Worm (Caenorhabditis elegans): Measurements from ENCODE around the gene C17H12.11.

DNA sequence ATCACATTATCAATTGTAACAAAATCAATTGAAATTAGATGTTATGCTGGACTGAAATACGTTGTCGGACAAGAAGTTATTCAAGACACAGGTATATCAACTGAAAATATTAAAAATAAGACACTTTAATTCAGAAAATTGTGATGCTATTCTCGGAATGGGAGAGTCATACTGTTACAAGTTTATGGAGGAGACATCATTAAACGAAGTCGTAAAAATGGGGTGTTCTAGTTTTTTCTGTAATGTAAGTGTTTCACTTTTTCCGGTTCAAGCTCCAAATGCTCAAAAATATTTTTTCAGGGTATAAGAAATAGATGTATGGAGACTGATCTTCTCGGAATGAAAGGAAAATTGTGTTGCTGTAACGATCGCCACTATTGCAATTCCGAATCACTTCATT is 2.6 kb downstream of the C17H12.11 start, which contains the start of gene C17H12.37:
- TF ChIP-seq zip-4 (GFP tag; optimal IDR thresholded peaks at IDR 0.05) (no peak), ama-1 (optimal IDR thresholded peaks at IDR 0.05) (no peak)
